Worm (Caenorhabditis elegans) whole organism, L3 larva: ENCODE results near the gene zig-12.
"Not testable (repeated sequence)": the region's sequence is repeated elsewhere in the genome, so short reads cannot be mapped to it uniquely, and the experiment has no call there.

Experiments
- aly-2 ChIP-seq: fragments of 150-350 bp; optimal IDR thresholded peaks from 2 replicates; lab custom pipeline; 2014; ENCODE audit warnings: missing biosample characterization, missing genetic modification characterization
- ama-1 ChIP-seq: fragments of 150-350 bp; optimal IDR thresholded peaks from 2 replicates; lab custom pipeline; 2018
- ceh-28 ChIP-seq: fragments of 150-350 bp; optimal IDR thresholded peaks from 2 replicates; lab custom pipeline; 2014; ENCODE audit warnings: missing biosample characterization, missing genetic modification reagents, missing genetic modification characterization
- ceh-82 ChIP-seq: fragments of 150-350 bp; optimal IDR thresholded peaks from 2 replicates; lab custom pipeline; 2014; ENCODE audit warnings: missing biosample characterization, missing genetic modification characterization
- ceh-9 ChIP-seq: sonication (generic microtip); optimal IDR thresholded peaks from 2 replicates; lab custom pipeline; 2018; ENCODE audit warnings: missing biosample characterization, missing genetic modification characterization
- daf-12 ChIP-seq: fragments of 150-350 bp; optimal IDR thresholded peaks from 2 replicates; lab custom pipeline; 2014; ENCODE audit warnings: missing biosample characterization, missing genetic modification reagents, missing genetic modification characterization
- egl-5 ChIP-seq: fragments of 150-350 bp; optimal IDR thresholded peaks from 2 replicates; lab custom pipeline; 2017; ENCODE audit warnings: missing biosample characterization, missing genetic modification reagents, missing genetic modification characterization, inconsistent platforms
- elt-2 ChIP-seq: sonication (generic microtip); optimal IDR thresholded peaks from 2 replicates; lab custom pipeline; 2016; ENCODE audit warnings: missing genetic modification reagents, mild to moderate bottlenecking, missing genetic modification characterization, missing compliant biosample characterization
- elt-3 ChIP-seq, 3 experiments: fragments of 150-350 bp in 1 of 3; sonication (generic microtip) in 2 of 3; optimal IDR thresholded peaks; 2 replicates in 2 of 3; 4 replicates in 1 of 3; lab custom pipeline; 2014 to 2017; ENCODE audit warnings: missing biosample characterization in 3 of 3, missing genetic modification characterization in 3 of 3
- eor-1 ChIP-seq, 2 experiments: fragments of 150-350 bp; optimal IDR thresholded peaks; 2 replicates each; lab custom pipeline; 2014 to 2018; ENCODE audit warnings: missing biosample characterization in 2 of 2, missing genetic modification characterization in 2 of 2
- fkh-10 ChIP-seq: sonication (generic microtip); optimal IDR thresholded peaks from 2 replicates; lab custom pipeline; 2017; ENCODE audit warnings: missing biosample characterization, missing genetic modification reagents, missing genetic modification characterization
- fkh-2 ChIP-seq: fragments of 150-350 bp; optimal IDR thresholded peaks from 2 replicates; lab custom pipeline; 2014; ENCODE audit warnings: missing biosample characterization, missing genetic modification reagents, missing genetic modification characterization
- hmg-11 ChIP-seq: sonication (generic microtip); optimal IDR thresholded peaks from 2 replicates; lab custom pipeline; 2016; ENCODE audit warnings: missing genetic modification characterization, missing compliant biosample characterization
- jun-1 ChIP-seq: fragments of 150-350 bp; optimal IDR thresholded peaks from 2 replicates; lab custom pipeline; 2014; ENCODE audit warnings: missing biosample characterization, missing genetic modification reagents, missing genetic modification characterization
- lin-15B ChIP-seq: fragments of 150-350 bp; optimal IDR thresholded peaks from 2 replicates; lab custom pipeline; 2014; ENCODE audit warnings: missing biosample characterization, missing genetic modification characterization
- lin-39 ChIP-seq: fragments of 150-350 bp; optimal IDR thresholded peaks from 2 replicates; lab custom pipeline; 2018; ENCODE audit warnings: missing biosample characterization, missing genetic modification reagents, missing genetic modification characterization
- lsy-12 ChIP-seq: sonication (generic microtip); optimal IDR thresholded peaks from 2 replicates; lab custom pipeline; 2016; ENCODE audit warnings: mild to moderate bottlenecking, missing genetic modification characterization, missing compliant biosample characterization
- mdl-1 ChIP-seq: fragments of 150-350 bp; optimal IDR thresholded peaks from 2 replicates; lab custom pipeline; 2014; ENCODE audit warnings: missing biosample characterization, missing genetic modification characterization
- mml-1 ChIP-seq: fragments of 150-350 bp; sonication (generic microtip); optimal IDR thresholded peaks from 3 replicates; lab custom pipeline; 2014; ENCODE audit warnings: missing biosample characterization, missing genetic modification characterization
- nfya-1 ChIP-seq: sonication (generic microtip); optimal IDR thresholded peaks from 2 replicates; lab custom pipeline; 2017; ENCODE audit warnings: missing genetic modification characterization, mild to moderate bottlenecking, missing compliant biosample characterization, antibody characterized with exemption, moderate library complexity; ENCODE audit not compliant: insufficient read depth
- nhr-11 ChIP-seq: fragments of 150-350 bp; optimal IDR thresholded peaks from 2 replicates; lab custom pipeline; 2014; ENCODE audit warnings: missing biosample characterization, missing genetic modification characterization
- nhr-23 ChIP-seq: fragments of 150-350 bp; optimal IDR thresholded peaks from 2 replicates; lab custom pipeline; 2014; ENCODE audit warnings: missing biosample characterization, missing genetic modification reagents, missing genetic modification characterization
- nhr-25 ChIP-seq: sonication (generic microtip); optimal IDR thresholded peaks from 2 replicates; lab custom pipeline; 2017; ENCODE audit warnings: missing biosample characterization, missing genetic modification characterization
- pha-4 ChIP-seq: fragments of 150-350 bp; optimal IDR thresholded peaks from 2 replicates; lab custom pipeline; 2014; ENCODE audit warnings: missing biosample characterization, missing genetic modification reagents, missing genetic modification characterization
- pqm-1 ChIP-seq: fragments of 150-350 bp; optimal IDR thresholded peaks from 2 replicates; lab custom pipeline; 2017; ENCODE audit warnings: missing biosample characterization, missing genetic modification characterization, inconsistent platforms
- skn-1 ChIP-seq: fragments of 150-350 bp; optimal IDR thresholded peaks from 2 replicates; lab custom pipeline; 2014; ENCODE audit warnings: missing biosample characterization, missing genetic modification characterization
- snpc-4 ChIP-seq: fragments of 150-350 bp; optimal IDR thresholded peaks from 2 replicates; lab custom pipeline; 2014; ENCODE audit warnings: missing biosample characterization, missing genetic modification characterization
- tbx-2 ChIP-seq: sonication (generic microtip); optimal IDR thresholded peaks from 2 replicates; lab custom pipeline; 2016; ENCODE audit warnings: mild to moderate bottlenecking, missing genetic modification characterization, missing compliant biosample characterization
- unc-62 ChIP-seq: fragments of 150-350 bp; sonication (generic microtip); optimal IDR thresholded peaks from 4 replicates; lab custom pipeline; 2014; ENCODE audit warnings: missing biosample characterization, missing genetic modification reagents, missing genetic modification characterization
- ztf-4 ChIP-seq: fragments of 150-350 bp; optimal IDR thresholded peaks from 2 replicates; lab custom pipeline; 2014; ENCODE audit warnings: missing biosample characterization, missing genetic modification characterization

zig-12 gene

ce11 chrX:8721273-8721672 is 42.4 kb upstream of the zig-12 start:
- TF ChIP-seq pha-4 (tag; lab: Kevin White, UChicago) (peak; percentile 91), lin-39 (tag; lab: Kevin White, UChicago) (no peak)

- no peak for TF ChIP-seq aly-2 (tag; lab: Kevin White, UChicago)
- no peak for TF ChIP-seq egl-5 (tag; lab: Kevin White, UChicago)
- no peak for TF ChIP-seq pqm-1 (tag; lab: Kevin White, UChicago)
- TF ChIP-seq eor-1 (tag; optimal IDR thresholded peaks at IDR 0.05; lab: Kevin White, UChicago) = no peak
- no peak for TF ChIP-seq mdl-1 (tag; lab: Kevin White, UChicago)
- TF ChIP-seq ztf-4 (tag; lab: Kevin White, UChicago) = no peak
- no peak for TF ChIP-seq lin-15B
- TF ChIP-seq tbx-2 (tag; lab: Kevin White, UChicago) = no peak
- TF ChIP-seq ama-1 (lab: Kevin White, UChicago) = no peak
- no peak for TF ChIP-seq fkh-10 (GFP tag; lab: Kevin White, UChicago)
- TF ChIP-seq skn-1 = no peak
- TF ChIP-seq ceh-9 (tag; lab: Kevin White, UChicago) = no peak
- TF ChIP-seq nhr-11 = no peak
- TF ChIP-seq pha-4 (tag; lab: Kevin White, UChicago) = no peak
- no peak for TF ChIP-seq lsy-12 (tag; lab: Kevin White, UChicago)
- TF ChIP-seq ceh-28 (tag; lab: Kevin White, UChicago) = no peak
Observed at ce11 chrX:8723127-8723600, 40.5 kb upstream of the zig-12 start, which contains the start of gene tnt-2. tnt-2 (minus strand) TSS chrX:8723550.

- TF ChIP-seq fkh-2 (tag; lab: Kevin White, UChicago) (peak; percentile 30), mml-1 (no peak), nhr-11 (peak; percentile 56), pqm-1 (tag; lab: Kevin White, UChicago) (no peak), nfya-1 (tag; lab: Kevin White, UChicago) (peak; percentile 49), snpc-4 (peak; percentile 26), ceh-9 (tag; lab: Kevin White, UChicago) (no peak)
Observed at ce11 chrX:8723840-8724239, 39.9 kb upstream of the zig-12 start.

DNA sequence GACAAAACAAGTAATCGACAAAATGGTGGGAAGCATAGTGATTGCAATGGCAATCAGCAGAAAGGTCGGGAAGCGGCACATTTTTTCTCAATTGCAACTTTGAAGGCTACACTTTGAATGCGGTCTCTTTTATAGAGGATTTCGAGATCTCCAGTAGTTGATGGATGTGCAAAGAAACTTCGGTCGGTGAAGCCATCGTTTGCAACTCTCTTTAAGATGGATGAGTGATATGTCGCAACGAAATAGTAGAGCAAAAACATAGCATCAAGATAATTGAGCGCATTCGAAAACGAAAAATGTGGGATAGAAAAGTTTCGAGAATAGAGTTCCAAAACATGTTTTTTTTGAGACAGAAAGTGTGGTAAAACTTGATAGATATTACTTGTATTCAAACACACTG is 36.4 kb upstream of the zig-12 start, which contains the start of gene EGAP4.1:
TSS of gene EGAP4.1 (minus strand) at position 101 of the 400 bp plus-strand sequence.
- TF ChIP-seq jun-1 (tag; lab: Kevin White, UChicago) (no peak), lin-39 (tag; lab: Kevin White, UChicago) (peak; percentile 55)

ce11 chrX:8731822-8732221 is 31.9 kb upstream of the zig-12 start, which contains the start of gene M02D8.6:
M02D8.6 (minus strand) TSS chrX:8731922.
- not testable (repeated sequence) for TF ChIP-seq mml-1; tbx-2 (tag; lab: Kevin White, UChicago); jun-1 (tag; lab: Kevin White, UChicago)

DNA sequence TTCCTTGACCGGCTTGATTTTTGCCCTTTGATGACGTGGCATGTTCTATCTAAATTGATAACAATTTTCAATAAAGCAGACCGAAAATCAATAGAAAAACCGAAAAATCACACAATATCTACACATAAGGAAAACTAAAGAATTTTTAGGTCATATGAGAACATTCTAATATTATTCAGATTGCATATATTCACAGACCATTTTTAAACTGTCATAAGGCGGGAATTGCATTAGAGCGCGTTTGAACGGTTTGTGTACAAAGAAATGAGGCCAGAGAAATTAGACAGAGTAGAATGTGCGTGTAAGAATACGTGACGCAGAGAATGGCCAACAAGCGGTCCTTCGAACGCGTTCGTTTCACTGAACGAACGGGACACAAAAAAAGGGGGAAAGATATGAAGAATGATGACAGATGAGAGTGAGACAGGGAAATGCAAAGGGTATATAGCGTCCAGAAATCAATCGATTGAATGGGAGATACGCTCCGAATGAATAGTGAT is 26.7 kb upstream of the zig-12 start, which contains the start of gene M02D8.3:
TSS of gene M02D8.3 (minus strand) at position 51 of the 500 bp plus-strand sequence.
- TF ChIP-seq nfya-1 (tag; lab: Kevin White, UChicago) = peak; percentile 50
- no peak for TF ChIP-seq daf-12
- TF ChIP-seq ceh-82 (tag; lab: Kevin White, UChicago) = no peak
- peak; percentile 22 for TF ChIP-seq lin-15B
- TF ChIP-seq pha-4 (tag; lab: Kevin White, UChicago) = peak; percentile 88
- peak; percentile 83 for TF ChIP-seq nhr-25 (tag; lab: Kevin White, UChicago)
- peak; percentile 8 for TF ChIP-seq elt-2 (tag; lab: Kevin White, UChicago)
- peak; percentile 37 for TF ChIP-seq hmg-11 (tag; lab: Kevin White, UChicago)
- TF ChIP-seq snpc-4 = peak; percentile 38
- TF ChIP-seq elt-3 (tag; optimal IDR thresholded peaks at IDR 0.05; lab: Kevin White, UChicago) = no peak
- peak; percentile 17 for TF ChIP-seq egl-5 (tag; lab: Kevin White, UChicago)
- TF ChIP-seq skn-1 = peak; percentile 20
- no peak for TF ChIP-seq unc-62 (GFP tag; lab: Kevin White, UChicago)
- TF ChIP-seq nhr-23 = peak; percentile 87
